Fruit fly (Drosophila melanogaster): ENCODE data around the gene CG11570.

dm6 chr3L:11949539-11949938 is 8.0 kb downstream of the CG11570 start, which contains the start of gene CG17826:
- no peak for TF ChIP-seq Doc2 (GFP tag; IDR thresholded peaks at IDR 0.05)
- TF ChIP-seq crol (GFP tag; IDR thresholded peaks at IDR 0.05) = no peak
- TF ChIP-seq maf-S (GFP tag; optimal IDR thresholded peaks at IDR 0.05) = no peak
- TF ChIP-seq slp2 (GFP tag; optimal IDR thresholded peaks at IDR 0.05) = no peak
- TF ChIP-seq tll (GFP tag; optimal IDR thresholded peaks at IDR 0.05) = no peak

Data from whole organism, embryonic.